Fruit fly (Drosophila melanogaster) whole organism, embryonic: ENCODE data around the gene CG13008.

Experiments
- Aef1 ChIP-seq: fragments of 200-800 bp; sonication (Bioruptor generic); IDR thresholded peaks from 3 replicates; pipeline ENCODE4 v1.3.6; 2022; ENCODE audit warnings: missing biosample characterization, missing genetic modification characterization
- Asciz ChIP-seq: fragments of 200-800 bp; sonication (Bioruptor generic); optimal IDR thresholded peaks from 2 replicates; lab custom pipeline; 2017; ENCODE audit warnings: missing biosample characterization, mild to moderate bottlenecking, missing genetic modification characterization, missing genetic modification reagents
- CG10431 ChIP-seq: fragments of 200-800 bp; sonication (Bioruptor generic); optimal IDR thresholded peaks from 3 replicates; lab custom pipeline; 2018; ENCODE audit warnings: missing biosample characterization, mild to moderate bottlenecking, missing genetic modification characterization
- CG10654 ChIP-seq: fragments of 200-800 bp; sonication (Bioruptor generic); optimal IDR thresholded peaks from 2 replicates; lab custom pipeline; 2016; ENCODE audit warnings: missing biosample characterization, missing genetic modification characterization
- CG11085 ChIP-seq: fragments of 200-800 bp; sonication (Bioruptor generic); IDR thresholded peaks from 2 replicates; pipeline ENCODE4 v1.3.6; 2022; ENCODE audit warnings: missing biosample characterization, missing genetic modification characterization
- CG11560 ChIP-seq: fragments of 200-800 bp; sonication (Bioruptor generic); IDR thresholded peaks from 3 replicates; pipeline ENCODE4 v1.3.6; 2022; ENCODE audit warnings: missing biosample characterization, missing genetic modification characterization
- CG12769 ChIP-seq: fragments of 200-800 bp; sonication (Bioruptor generic); optimal IDR thresholded peaks from 2 replicates; lab custom pipeline; 2019; ENCODE audit warnings: missing biosample characterization, mild to moderate bottlenecking, missing genetic modification characterization, moderate library complexity
- CG15073 ChIP-seq: fragments of 200-800 bp; sonication (Bioruptor generic); optimal IDR thresholded peaks from 2 replicates; lab custom pipeline; 2016; ENCODE audit warnings: missing biosample characterization, missing genetic modification characterization
- CG17802 ChIP-seq: fragments of 200-800 bp; sonication (Bioruptor generic); optimal IDR thresholded peaks from 2 replicates; lab custom pipeline; 2018; ENCODE audit warnings: missing biosample characterization, mild to moderate bottlenecking, missing genetic modification characterization, moderate library complexity
- CG18011 ChIP-seq: fragments of 200-800 bp; sonication (Bioruptor generic); optimal IDR thresholded peaks from 2 replicates; lab custom pipeline; 2017; ENCODE audit warnings: missing biosample characterization, missing genetic modification characterization, mild to moderate bottlenecking, moderate library complexity, missing genotype
- CG1832 ChIP-seq: fragments of 200-800 bp; sonication (Bioruptor generic); optimal IDR thresholded peaks from 2 replicates; lab custom pipeline; 2017; ENCODE audit warnings: missing biosample characterization, mild to moderate bottlenecking, missing genetic modification characterization, inconsistent platforms
- CG2875 ChIP-seq: fragments of 200-800 bp; sonication (Bioruptor generic); optimal IDR thresholded peaks from 2 replicates; lab custom pipeline; 2017; ENCODE audit warnings: missing biosample characterization, mild to moderate bottlenecking, missing genetic modification characterization, missing genetic modification reagents
- CG7271 ChIP-seq: fragments of 200-800 bp; sonication (Bioruptor generic); optimal IDR thresholded peaks from 2 replicates; lab custom pipeline; 2018; ENCODE audit warnings: missing biosample characterization, mild to moderate bottlenecking, missing genetic modification characterization, moderate library complexity
- CG8281 ChIP-seq: fragments of 200-800 bp; sonication (Bioruptor generic); optimal IDR thresholded peaks from 2 replicates; lab custom pipeline; 2018; ENCODE audit warnings: missing biosample characterization, mild to moderate bottlenecking, missing genetic modification characterization, moderate library complexity
- CG8359 ChIP-seq: fragments of 200-800 bp; sonication (Bioruptor generic); optimal IDR thresholded peaks from 2 replicates; lab custom pipeline; 2017; ENCODE audit warnings: missing biosample characterization, mild to moderate bottlenecking, missing genetic modification characterization, borderline replicate concordance
- CG8944 ChIP-seq: fragments of 200-800 bp; sonication (Bioruptor generic); optimal IDR thresholded peaks from 3 replicates; lab custom pipeline; 2016; ENCODE audit warnings: missing biosample characterization, missing genetic modification characterization
- Dek ChIP-seq: fragments of 200-800 bp; sonication (Bioruptor generic); optimal IDR thresholded peaks from 3 replicates; lab custom pipeline; 2019; ENCODE audit warnings: missing biosample characterization, mild to moderate bottlenecking, missing genetic modification characterization, moderate library complexity
- Fer2 ChIP-seq: fragments of 200-800 bp; sonication (Bioruptor generic); optimal IDR thresholded peaks from 2 replicates; lab custom pipeline; 2018; ENCODE audit warnings: missing biosample characterization, mild to moderate bottlenecking, missing genetic modification characterization, moderate library complexity
- Gug ChIP-seq: fragments of 200-800 bp; sonication (Bioruptor generic); IDR thresholded peaks from 4 replicates; pipeline ENCODE4 v1.3.6; 2022; ENCODE audit warnings: missing biosample characterization, missing genetic modification characterization
- NC2α ChIP-seq: fragments of 200-800 bp; sonication (Bioruptor generic); optimal IDR thresholded peaks from 2 replicates; lab custom pipeline; 2016; ENCODE audit warnings: missing biosample characterization, missing genetic modification characterization
- PHDP ChIP-seq: fragments of 200-800 bp; sonication (Bioruptor generic); optimal IDR thresholded peaks from 3 replicates; lab custom pipeline; 2018; ENCODE audit warnings: missing biosample characterization, mild to moderate bottlenecking, missing genetic modification characterization, moderate library complexity
- Ptx1 ChIP-seq: fragments of 200-800 bp; sonication (Bioruptor generic); IDR thresholded peaks from 2 replicates; pipeline ENCODE4 v1.3.6; 2022; ENCODE audit warnings: missing biosample characterization, missing genetic modification characterization
- Sox102F ChIP-seq: fragments of 200-800 bp; sonication (Bioruptor generic); optimal IDR thresholded peaks from 2 replicates; lab custom pipeline; 2018; ENCODE audit warnings: missing biosample characterization, mild to moderate bottlenecking, missing genetic modification characterization, moderate library complexity
- amos ChIP-seq: fragments of 200-800 bp; sonication (Bioruptor generic); IDR thresholded peaks from 2 replicates; pipeline ENCODE4 v1.3.6; 2022; ENCODE audit warnings: missing biosample characterization, missing genetic modification characterization; ENCODE audit not compliant: partially characterized antibody
- ash1 ChIP-seq: fragments of 200-800 bp; sonication (Bioruptor generic); optimal IDR thresholded peaks from 2 replicates; lab custom pipeline; 2018; ENCODE audit warnings: missing biosample characterization, mild to moderate bottlenecking, missing genetic modification characterization
- bbx ChIP-seq: fragments of 200-800 bp; sonication (Bioruptor generic); IDR thresholded peaks from 2 replicates; pipeline ENCODE4 v1.3.6; 2022; ENCODE audit warnings: missing biosample characterization, missing genetic modification characterization; ENCODE audit not compliant: partially characterized antibody
- br ChIP-seq: fragments of >200 bp; optimal IDR thresholded peaks from 2 replicates; lab custom pipeline; 2017
- cwo ChIP-seq: fragments of 200-800 bp; sonication (Bioruptor generic); optimal IDR thresholded peaks from 3 replicates; lab custom pipeline; 2017; ENCODE audit warnings: missing biosample characterization, missing genetic modification characterization, mild to moderate bottlenecking, moderate library complexity, missing genetic modification reagents
- esg ChIP-seq: fragments of 200-800 bp; sonication (Bioruptor generic); conservative IDR thresholded peaks from 2 replicates; pipeline ENCODE4 v1.3.6; 2022; ENCODE audit warnings: missing biosample characterization, missing genetic modification characterization
- eyg ChIP-seq: fragments of 200-800 bp; sonication (Bioruptor generic); optimal IDR thresholded peaks from 3 replicates; lab custom pipeline; 2016; ENCODE audit warnings: missing biosample characterization, missing genetic modification characterization
- fd96Cb ChIP-seq: fragments of 200-800 bp; sonication (Bioruptor generic); optimal IDR thresholded peaks from 2 replicates; lab custom pipeline; 2018; ENCODE audit warnings: missing biosample characterization, mild to moderate bottlenecking, missing genetic modification characterization, moderate library complexity
- ftz-f1 ChIP-seq: fragments of 200-800 bp; sonication (Bioruptor generic); optimal IDR thresholded peaks from 2 replicates; lab custom pipeline; 2016; ENCODE audit warnings: missing biosample characterization, missing genetic modification characterization
- gfzf ChIP-seq: fragments of 200-800 bp; sonication (Bioruptor generic); optimal IDR thresholded peaks from 2 replicates; lab custom pipeline; 2016; ENCODE audit warnings: missing biosample characterization, mild to moderate bottlenecking, missing genetic modification characterization, moderate library complexity
- gro ChIP-seq: fragments of 200-800 bp; sonication (Bioruptor generic); optimal IDR thresholded peaks from 2 replicates; lab custom pipeline; 2016; ENCODE audit warnings: missing biosample characterization, missing genetic modification characterization
- hb ChIP-seq: fragments of 200-800 bp; sonication (Bioruptor generic); IDR thresholded peaks from 3 replicates; pipeline ENCODE4 v1.3.6; 2022; ENCODE audit warnings: missing biosample characterization, missing genetic modification characterization; ENCODE audit not compliant: partially characterized antibody
- inv ChIP-seq: fragments of 200-800 bp; sonication (Bioruptor generic); IDR thresholded peaks from 2 replicates; pipeline ENCODE4 v1.3.6; 2022; ENCODE audit warnings: missing biosample characterization, missing genetic modification characterization; ENCODE audit not compliant: partially characterized antibody
- pb ChIP-seq: fragments of 200-800 bp; sonication (Bioruptor generic); optimal IDR thresholded peaks from 3 replicates; lab custom pipeline; 2016; ENCODE audit warnings: missing biosample characterization, missing genetic modification characterization
- phol ChIP-seq: fragments of 200-800 bp; sonication (Bioruptor generic); optimal IDR thresholded peaks from 3 replicates; lab custom pipeline; 2018; ENCODE audit warnings: missing biosample characterization, mild to moderate bottlenecking, missing genetic modification characterization, moderate library complexity
- pita ChIP-seq: fragments of 200-800 bp; sonication (Bioruptor generic); optimal IDR thresholded peaks from 2 replicates; lab custom pipeline; 2017; ENCODE audit warnings: missing biosample characterization, mild to moderate bottlenecking, missing genetic modification characterization
- ro ChIP-seq: fragments of 200-800 bp; sonication (Bioruptor generic); IDR thresholded peaks from 2 replicates; pipeline ENCODE4 v1.3.6; 2022; ENCODE audit warnings: missing biosample characterization, missing genetic modification characterization
- seq ChIP-seq: fragments of 200-800 bp; sonication (Bioruptor generic); IDR thresholded peaks from 2 replicates; pipeline ENCODE4 v1.3.6; 2022; ENCODE audit warnings: missing biosample characterization, missing genetic modification characterization
- sna ChIP-seq: fragments of 200-800 bp; sonication (Bioruptor generic); IDR thresholded peaks from 2 replicates; pipeline ENCODE4 v1.3.6; 2022; ENCODE audit warnings: missing biosample characterization, missing genetic modification characterization; ENCODE audit not compliant: partially characterized antibody
- sqz ChIP-seq: fragments of 200-800 bp; sonication (Bioruptor generic); optimal IDR thresholded peaks from 3 replicates; lab custom pipeline; 2018; ENCODE audit warnings: missing biosample characterization, mild to moderate bottlenecking, missing genetic modification characterization
- tap ChIP-seq: fragments of 200-800 bp; optimal IDR thresholded peaks from 3 replicates; lab custom pipeline; 2019; ENCODE audit warnings: missing biosample characterization, mild to moderate bottlenecking, missing genetic modification characterization, moderate library complexity
- vnd ChIP-seq: fragments of 200-800 bp; sonication (Bioruptor generic); IDR thresholded peaks from 3 replicates; pipeline ENCODE4 v1.3.6; 2022; ENCODE audit warnings: missing biosample characterization, missing genetic modification characterization; ENCODE audit not compliant: partially characterized antibody
- yki ChIP-seq: fragments of >200 bp; optimal IDR thresholded peaks from 3 replicates; lab custom pipeline; 2018
- zfh1 ChIP-seq: fragments of 200-800 bp; sonication (Bioruptor generic); IDR thresholded peaks from 3 replicates; pipeline ENCODE4 v1.3.6; 2022; ENCODE audit warnings: missing biosample characterization, missing genetic modification characterization
- zfh2 ChIP-seq: fragments of 200-800 bp; sonication (Bioruptor generic); optimal IDR thresholded peaks from 2 replicates; lab custom pipeline; 2016; ENCODE audit warnings: missing biosample characterization, missing genetic modification characterization

CG13008 gene

dm6 chrX:16723203-16724173, 12.4 kb downstream of the CG13008 start (continued):
- TF ChIP-seq gfzf (no peak), NC2α (no peak), hb (no peak), CG8281 (tag; lab: Kevin White, UChicago) (peak; percentile 57), vnd (no peak), br (no peak), Fer2 (no peak), CG12769 (tag; lab: Kevin White, UChicago) (peak; percentile 38), seq (GFP tag; lab: Robert Waterston, UW) (peak; percentile 78), sna (GFP tag; lab: Robert Waterston, UW) (no peak), fd96Cb (tag; lab: Kevin White, UChicago) (peak; percentile 61), Gug (GFP tag; lab: Robert Waterston, UW) (peak; percentile 12; the same call in 1 of the 4 replicates), CG17802 (no peak), ash1 (GFP tag; lab: Kevin White, UChicago) (no peak), Ptx1 (GFP tag; lab: Robert Waterston, UW) (peak; percentile 71), gro (GFP tag; lab: Kevin White, UChicago) (no peak), pb (GFP tag; lab: Kevin White, UChicago) (no peak), zfh2 (GFP tag; lab: Kevin White, UChicago) (peak; percentile 19), inv (GFP tag; lab: Robert Waterston, UW) (no peak), CG10654 (peak; percentile 39), CG7271 (tag; lab: Kevin White, UChicago) (no peak), CG8944 (GFP tag; lab: Kevin White, UChicago) (peak; percentile 32), amos (GFP tag; lab: Robert Waterston, UW) (no peak; the same call in 1 of the 2 replicates), CG18011 (GFP tag; lab: Kevin White, UChicago) (peak; percentile 48), ro (GFP tag; lab: Robert Waterston, UW) (peak; percentile 26; the same call in 1 of the 2 replicates), CG2875 (GFP tag; lab: Kevin White, UChicago) (peak; percentile 62), CG11560 (no peak), CG1832 (GFP tag; lab: Kevin White, UChicago) (no peak), Sox102F (peak; percentile 86), ftz-f1 (GFP tag; lab: Kevin White, UChicago) (no peak), Asciz (peak; percentile 32), cwo (GFP tag; lab: Kevin White, UChicago) (peak; percentile 24), pita (no peak), CG10431 (GFP tag; lab: Kevin White, UChicago) (peak; percentile 21), eyg (GFP tag; lab: Kevin White, UChicago) (no peak), esg (peak; percentile 45), PHDP (tag; lab: Kevin White, UChicago) (peak; percentile 87), tap (tag; lab: Kevin White, UChicago) (peak; percentile 19), zfh1 (peak; percentile 60; the same call in 1 of the 3 replicates), bbx (GFP tag; lab: Robert Waterston, UW) (no peak), Aef1 (peak; percentile 42; the same call in 2 of the 3 replicates), CG11085 (GFP tag; lab: Robert Waterston, UW) (0 out of 2 replicates have a peak, but pooled peaks have one; percentile 32), CG15073 (GFP tag; lab: Kevin White, UChicago) (no peak), Dek (peak; percentile 76), yki (no peak), sqz (GFP tag; lab: Kevin White, UChicago) (no peak), phol (tag; lab: Kevin White, UChicago) (peak; percentile 62), CG8359 (GFP tag; lab: Kevin White, UChicago) (no peak)
